Worm (Caenorhabditis elegans) whole organism, L1 larva: ENCODE data around the gene col-20.
"Not testable (repeated sequence)": the region's sequence is repeated elsewhere in the genome, so short reads cannot be mapped to it uniquely, and the experiment has no call there.

Experiments used
- C04F5.9 ChIP-seq: sonication (generic microtip); optimal IDR thresholded peaks from 2 replicates; lab custom pipeline; 2016; ENCODE audit warnings: missing genetic modification characterization, missing compliant biosample characterization
- C16A3.4 ChIP-seq: fragments of 150-350 bp; optimal IDR thresholded peaks from 2 replicates; lab custom pipeline; 2014; ENCODE audit warnings: missing biosample characterization, missing genetic modification characterization
- F16B12.6 ChIP-seq: fragments of 150-350 bp; optimal IDR thresholded peaks from 2 replicates; lab custom pipeline; 2014; ENCODE audit warnings: missing biosample characterization, missing genetic modification characterization
- Y116A8C.19 ChIP-seq: sonication (generic microtip); optimal IDR thresholded peaks from 2 replicates; lab custom pipeline; 2016; ENCODE audit warnings: missing compliant biosample characterization, missing genetic modification characterization, borderline replicate concordance
- aha-1 ChIP-seq: fragments of 150-350 bp; optimal IDR thresholded peaks from 2 replicates; lab custom pipeline; 2014; ENCODE audit warnings: missing biosample characterization, missing genetic modification characterization
- alr-1 ChIP-seq: fragments of 200-800 bp; sonication (Bioruptor generic); optimal IDR thresholded peaks from 2 replicates; lab custom pipeline; 2018; ENCODE audit warnings: borderline replicate concordance, mild to moderate bottlenecking, missing genetic modification characterization, missing compliant biosample characterization
- ama-1 ChIP-seq: fragments of 150-350 bp; optimal IDR thresholded peaks from 2 replicates; lab custom pipeline; 2014
- blmp-1 ChIP-seq: fragments of 150-350 bp; optimal IDR thresholded peaks from 2 replicates; lab custom pipeline; 2014; ENCODE audit warnings: missing biosample characterization, missing genetic modification characterization
- ceh-63 ChIP-seq: fragments of 200-800 bp; sonication (Bioruptor generic); optimal IDR thresholded peaks from 2 replicates; lab custom pipeline; 2018; ENCODE audit warnings: mild to moderate bottlenecking, missing genetic modification characterization, missing compliant biosample characterization
- ceh-88 ChIP-seq: fragments of 200-800 bp; sonication (Bioruptor generic); IDR thresholded peaks from 2 replicates; pipeline ENCODE4 v1.3.6; 2022; ENCODE audit warnings: missing genetic modification characterization, missing compliant biosample characterization
- dpl-1 ChIP-seq, 3 experiments: fragments of 150-350 bp in 2 of 3; sonication (generic microtip) in 1 of 3; optimal IDR thresholded peaks; 2 replicates each; lab custom pipeline; 2014 to 2017; ENCODE audit warnings: missing biosample characterization in 3 of 3, missing genetic modification characterization in 3 of 3, missing genetic modification reagents in 3 of 3
- efl-1 ChIP-seq, 4 experiments: fragments of 150-350 bp; optimal IDR thresholded peaks in 3 of 4; peaks in 1 of 4; 1 replicate in 1 of 4; 2 replicates in 3 of 4; lab custom pipeline; 2014; ENCODE audit warnings: missing biosample characterization in 2 of 4, missing genetic modification characterization in 2 of 4, missing genetic modification reagents in 2 of 4
- egl-13 ChIP-seq: sonication (generic microtip); optimal IDR thresholded peaks from 2 replicates; lab custom pipeline; 2016; ENCODE audit warnings: missing genotype, missing genetic modification reagents, missing genetic modification characterization, missing compliant biosample characterization
- egl-27 ChIP-seq, 2 experiments: fragments of 150-350 bp in 1 of 2; sonication (generic microtip); optimal IDR thresholded peaks; 3 replicates each; lab custom pipeline; 2017 to 2018; ENCODE audit warnings: missing biosample characterization in 2 of 2, missing genetic modification characterization in 2 of 2, missing genetic modification reagents in 2 of 2
- elt-2 ChIP-seq: sonication (generic microtip); optimal IDR thresholded peaks from 2 replicates; lab custom pipeline; 2016; ENCODE audit warnings: missing genetic modification characterization, mild to moderate bottlenecking, inconsistent platforms, missing compliant biosample characterization, missing genetic modification reagents
- elt-3 ChIP-seq, 6 experiments: fragments of 150-350 bp in 1 of 6; sonication (generic microtip); optimal IDR thresholded peaks; 2 replicates each; lab custom pipeline; 2017 to 2018; ENCODE audit warnings: missing biosample characterization in 6 of 6, missing genetic modification characterization in 6 of 6, inconsistent platforms in 1 of 6
- ets-5 ChIP-seq: fragments of 200-800 bp; sonication (Bioruptor generic); IDR thresholded peaks from 2 replicates; pipeline ENCODE4 v1.3.6; 2022; ENCODE audit warnings: missing genetic modification characterization, missing compliant biosample characterization
- fkh-10 ChIP-seq: sonication (generic microtip); optimal IDR thresholded peaks from 2 replicates; lab custom pipeline; 2017; ENCODE audit warnings: missing biosample characterization, missing genetic modification reagents, missing genetic modification characterization
- fkh-8 ChIP-seq: sonication (generic microtip); optimal IDR thresholded peaks from 2 replicates; lab custom pipeline; 2016; ENCODE audit warnings: mild to moderate bottlenecking, missing genetic modification characterization, missing compliant biosample characterization
- fos-1 ChIP-seq: fragments of 150-350 bp; optimal IDR thresholded peaks from 2 replicates; lab custom pipeline; 2014; ENCODE audit warnings: missing biosample characterization, missing genetic modification characterization
- grh-1 ChIP-seq: fragments of 200-800 bp; sonication (Bioruptor generic); IDR thresholded peaks from 2 replicates; pipeline ENCODE4 v1.3.6; 2022; ENCODE audit warnings: missing genetic modification reagents, missing genetic modification characterization, missing compliant biosample characterization
- hlh-17 ChIP-seq: fragments of 200-800 bp; sonication (Bioruptor generic); optimal IDR thresholded peaks from 2 replicates; lab custom pipeline; 2018; ENCODE audit warnings: missing genetic modification characterization, mild to moderate bottlenecking, missing compliant biosample characterization, moderate library complexity, borderline replicate concordance
- hpl-2 ChIP-seq: fragments of 150-350 bp; optimal IDR thresholded peaks from 2 replicates; lab custom pipeline; 2014; ENCODE audit warnings: missing biosample characterization, missing genetic modification reagents, missing genetic modification characterization
- irx-1 ChIP-seq: sonication (generic microtip); optimal IDR thresholded peaks from 2 replicates; lab custom pipeline; 2016; ENCODE audit warnings: missing genetic modification characterization, missing compliant biosample characterization
- isw-1 ChIP-seq: fragments of 200-800 bp; sonication (Bioruptor generic); IDR thresholded peaks from 2 replicates; pipeline ENCODE4 v1.3.6; 2022; ENCODE audit warnings: missing genetic modification characterization, missing compliant biosample characterization
- jun-1 ChIP-seq: fragments of 150-350 bp; optimal IDR thresholded peaks from 2 replicates; lab custom pipeline; 2014; ENCODE audit warnings: missing biosample characterization, missing genetic modification reagents, missing genetic modification characterization
- lin-13 ChIP-seq: fragments of 150-350 bp; optimal IDR thresholded peaks from 2 replicates; lab custom pipeline; 2014; ENCODE audit warnings: missing biosample characterization, missing genetic modification reagents, missing genetic modification characterization
- lin-14 ChIP-seq: fragments of 200-800 bp; sonication (Bioruptor generic); optimal IDR thresholded peaks from 2 replicates; lab custom pipeline; 2018; ENCODE audit warnings: mild to moderate bottlenecking, missing genetic modification characterization, moderate library complexity, missing compliant biosample characterization
- lin-15B ChIP-seq: fragments of 150-350 bp; sonication (generic microtip); optimal IDR thresholded peaks from 3 replicates; lab custom pipeline; 2014; ENCODE audit warnings: missing biosample characterization, missing genetic modification characterization
- lin-35 ChIP-seq, 2 experiments: fragments of 150-350 bp; optimal IDR thresholded peaks; 2 replicates each; lab custom pipeline; 2014; ENCODE audit warnings: missing biosample characterization in 2 of 2, missing genetic modification characterization in 2 of 2, missing genetic modification reagents in 2 of 2
- mab-9 ChIP-seq: fragments of 200-800 bp; sonication (Bioruptor generic); IDR thresholded peaks from 2 replicates; pipeline ENCODE4 v1.3.6; 2022; ENCODE audit warnings: missing genetic modification reagents, missing genetic modification characterization, missing compliant biosample characterization
- nhr-19 ChIP-seq: fragments of 200-800 bp; sonication (Bioruptor generic); conservative IDR thresholded peaks from 2 replicates; pipeline ENCODE4 v1.3.6; 2022; ENCODE audit warnings: missing genetic modification characterization, missing compliant biosample characterization
- nhr-237 ChIP-seq: fragments of 150-350 bp; optimal IDR thresholded peaks from 2 replicates; lab custom pipeline; 2014; ENCODE audit warnings: missing biosample characterization, missing genetic modification characterization
- nhr-28 ChIP-seq: fragments of 150-350 bp; optimal IDR thresholded peaks from 2 replicates; lab custom pipeline; 2014; ENCODE audit warnings: missing biosample characterization, missing genetic modification characterization
- nhr-84 ChIP-seq: sonication (generic microtip); optimal IDR thresholded peaks from 2 replicates; lab custom pipeline; 2017; ENCODE audit warnings: missing biosample characterization, missing genetic modification characterization
- nhr-85 ChIP-seq: sonication (generic microtip); peaks from one replicate; lab custom pipeline; 2016; ENCODE audit warnings: missing genetic modification characterization, inconsistent platforms, missing compliant biosample characterization
- pax-3 ChIP-seq: fragments of 200-800 bp; sonication (Bioruptor generic); optimal IDR thresholded peaks from 2 replicates; lab custom pipeline; 2018; ENCODE audit warnings: mild to moderate bottlenecking, missing genetic modification characterization, moderate library complexity, missing compliant biosample characterization
- rnt-1 ChIP-seq: sonication (generic microtip); optimal IDR thresholded peaks from 2 replicates; lab custom pipeline; 2016; ENCODE audit warnings: mild to moderate bottlenecking, missing genetic modification characterization, moderate library complexity, missing compliant biosample characterization
- snpc-4 ChIP-seq: fragments of 150-350 bp; optimal IDR thresholded peaks from 2 replicates; lab custom pipeline; 2014; ENCODE audit warnings: missing biosample characterization, missing genetic modification characterization
- sox-4 ChIP-seq: sonication (generic microtip); optimal IDR thresholded peaks from 2 replicates; lab custom pipeline; 2016; ENCODE audit warnings: missing genetic modification characterization, missing compliant biosample characterization
- tbx-2 ChIP-seq: sonication (generic microtip); optimal IDR thresholded peaks from 2 replicates; lab custom pipeline; 2016; ENCODE audit warnings: missing genetic modification characterization, missing compliant biosample characterization
- tlp-1 ChIP-seq: fragments of 150-350 bp; optimal IDR thresholded peaks from 2 replicates; lab custom pipeline; 2014; ENCODE audit warnings: missing biosample characterization, missing genetic modification characterization
- unc-30 ChIP-seq: sonication (generic microtip); optimal IDR thresholded peaks from 2 replicates; lab custom pipeline; 2017; ENCODE audit warnings: missing biosample characterization, missing genetic modification characterization
- unc-62 ChIP-seq: fragments of 150-350 bp; optimal IDR thresholded peaks from 2 replicates; lab custom pipeline; 2014; ENCODE audit warnings: missing biosample characterization, missing genetic modification reagents, missing genetic modification characterization
- vab-15 ChIP-seq: sonication (generic microtip); optimal IDR thresholded peaks from 2 replicates; lab custom pipeline; 2017; ENCODE audit warnings: missing genotype, mild to moderate bottlenecking, missing genetic modification characterization, missing compliant biosample characterization
- xbp-1 ChIP-seq: sonication (generic microtip); optimal IDR thresholded peaks from 2 replicates; lab custom pipeline; 2016; ENCODE audit warnings: missing genetic modification characterization, missing compliant biosample characterization
- ztf-11 ChIP-seq, 2 experiments: sonication (generic microtip); optimal IDR thresholded peaks; 2 replicates each; lab custom pipeline; 2016 to 2017; ENCODE audit warnings: missing genetic modification characterization in 2 of 2, missing biosample characterization in 1 of 2, missing compliant biosample characterization in 1 of 2

col-20 gene

DNA sequence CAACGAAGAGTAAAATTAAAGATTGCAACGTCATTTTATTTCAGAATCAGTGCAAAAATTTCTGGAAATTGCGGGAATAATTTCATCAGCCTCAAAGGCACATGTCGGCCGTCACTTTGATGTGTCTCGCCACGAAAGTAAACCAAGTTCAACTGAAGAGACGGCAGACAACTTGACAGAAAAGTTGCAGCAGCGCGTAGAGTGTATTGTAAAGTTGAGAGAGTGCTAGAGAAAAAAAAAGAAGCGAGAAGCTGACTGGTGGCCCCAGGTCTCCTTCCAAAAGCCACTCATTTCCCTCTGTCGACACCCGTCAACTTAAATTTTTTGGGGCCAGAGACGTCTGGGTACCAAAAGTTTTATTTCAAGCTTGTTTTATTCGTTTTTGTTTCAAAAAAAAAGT, 33.7 kb upstream of the col-20 start (continued):
- TF ChIP-seq nhr-85 (tag; lab: Kevin White, UChicago) = no peak
- no peak for TF ChIP-seq hpl-2 (GFP tag; lab: Kevin White, UChicago)
- TF ChIP-seq elt-3 (tag; optimal IDR thresholded peaks at IDR 0.05; lab: Kevin White, UChicago) = peak in 1 of 6 experiments; percentile 24
- TF ChIP-seq F16B12.6 = peak; percentile 48
- TF ChIP-seq tlp-1 (tag; lab: Kevin White, UChicago) = no peak
- no peak for TF ChIP-seq C04F5.9
- peak; percentile 56 for TF ChIP-seq jun-1 (tag; lab: Kevin White, UChicago)
- TF ChIP-seq fos-1 = peak; percentile 41
- TF ChIP-seq lin-14 (GFP tag; lab: Kevin White, UChicago) = peak; percentile 87
- no peak for TF ChIP-seq unc-62 (GFP tag; lab: Kevin White, UChicago)
- TF ChIP-seq pax-3 (tag; lab: Kevin White, UChicago) = no peak
- TF ChIP-seq ztf-11 (tag; optimal IDR thresholded peaks at IDR 0.05; lab: Kevin White, UChicago) = no peak
- no peak for TF ChIP-seq aha-1 (tag; lab: Kevin White, UChicago)
- TF ChIP-seq Y116A8C.19 = no peak
- peak; percentile 23 for TF ChIP-seq fkh-10 (GFP tag; lab: Kevin White, UChicago)
- TF ChIP-seq C16A3.4 = peak; percentile 51
- TF ChIP-seq grh-1 (GFP tag; lab: Robert Waterston, UW) = no peak
- TF ChIP-seq nhr-84 (tag; lab: Kevin White, UChicago) = no peak
- no peak for TF ChIP-seq unc-30 (tag; lab: Kevin White, UChicago)
- TF ChIP-seq mab-9 (GFP tag; lab: Robert Waterston, UW) = no peak
- peak; percentile 39 for TF ChIP-seq snpc-4 (tag; lab: Kevin White, UChicago)
- no peak for TF ChIP-seq nhr-237 (tag; lab: Kevin White, UChicago)
- TF ChIP-seq lin-15B (tag; lab: Kevin White, UChicago) = peak; percentile 34
- no peak for TF ChIP-seq vab-15 (tag; lab: Kevin White, UChicago)
- no peak for TF ChIP-seq ceh-63 (GFP tag; lab: Kevin White, UChicago)
- peak; percentile 38 to 74 (median 70) for TF ChIP-seq dpl-1 (GFP tag; optimal IDR thresholded peaks at IDR 0.05; lab: Kevin White, UChicago)
- peak; percentile 67 for TF ChIP-seq tbx-2 (tag; lab: Kevin White, UChicago)
- TF ChIP-seq efl-1 (optimal IDR thresholded peaks at IDR 0.05; lab: Kevin White, UChicago) = peak; percentile 80 to 89
- TF ChIP-seq efl-1 (GFP tag; optimal IDR thresholded peaks at IDR 0.05 in 1 of 2; lab: Kevin White, UChicago) = peak; percentile 66 to 95
- TF ChIP-seq egl-13 (tag; lab: Kevin White, UChicago) = peak; percentile 4
- no peak for TF ChIP-seq ama-1 (lab: Kevin White, UChicago)
- peak; percentile 61 for TF ChIP-seq nhr-19 (GFP tag; lab: Robert Waterston, UW)
- TF ChIP-seq elt-2 (tag; lab: Kevin White, UChicago) = peak; percentile 23
- no peak for TF ChIP-seq alr-1 (tag; lab: Kevin White, UChicago)
- TF ChIP-seq lin-35 (GFP tag; optimal IDR thresholded peaks at IDR 0.05; lab: Kevin White, UChicago) = peak; percentile 77 to 81
- peak; percentile 87 for TF ChIP-seq rnt-1 (tag; lab: Kevin White, UChicago)
- peak; percentile 65 for TF ChIP-seq xbp-1 (tag; lab: Kevin White, UChicago)

DNA sequence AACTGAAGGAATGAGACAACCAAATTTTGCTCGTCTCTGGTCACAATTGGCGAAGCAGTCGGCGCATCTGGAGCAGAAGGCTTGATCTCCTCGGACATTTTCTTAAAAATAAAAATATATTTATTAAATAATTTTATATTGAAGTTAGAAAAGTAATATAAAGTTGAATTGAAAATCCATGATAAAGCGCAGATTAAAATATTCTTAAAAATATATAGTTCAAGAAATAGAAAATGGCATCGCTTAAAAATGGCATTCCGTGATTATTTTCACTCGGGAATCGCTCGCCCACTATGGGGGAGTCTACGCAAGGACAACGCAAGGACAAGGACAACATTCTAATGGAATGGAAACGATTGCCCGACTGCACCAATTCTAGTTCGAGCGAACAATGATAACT, 33.1 kb upstream of the col-20 start, which contains the start of gene sgt-1:
TSS of gene sgt-1 (minus strand) at position 101 of the 400 bp plus-strand sequence.
- not testable (repeated sequence) for TF ChIP-seq irx-1 (tag; lab: Kevin White, UChicago); nhr-19 (GFP tag; lab: Robert Waterston, UW); isw-1 (GFP tag; lab: Robert Waterston, UW)

DNA sequence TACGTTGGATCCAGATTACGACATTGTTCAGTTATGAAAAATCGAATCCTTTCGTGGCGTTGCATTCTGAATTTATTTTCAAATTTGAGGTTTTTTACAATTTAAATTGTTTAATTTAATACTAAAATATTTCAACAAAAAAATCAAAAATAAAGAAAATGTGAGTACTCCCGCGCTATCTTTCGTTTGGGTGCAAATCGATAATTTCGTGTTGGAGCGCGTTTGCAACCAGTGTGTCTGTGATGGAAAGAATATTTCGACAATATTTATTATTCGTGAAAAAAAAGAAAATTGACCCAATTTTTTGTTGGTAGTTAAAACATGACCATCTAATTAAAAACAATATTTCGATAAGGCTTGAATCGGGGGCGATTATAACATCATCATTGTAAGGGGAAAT, 31.4 kb upstream of the col-20 start, which contains the start of gene R05F9.9:
TSS of gene R05F9.9 (minus strand) at position 66 of the 400 bp plus-strand sequence.
- TF ChIP-seq snpc-4 (tag; lab: Kevin White, UChicago) (no peak), rnt-1 (tag; lab: Kevin White, UChicago) (peak; percentile 8), nhr-19 (GFP tag; lab: Robert Waterston, UW) (no peak), ceh-88 (no peak), tbx-2 (tag; lab: Kevin White, UChicago) (peak; percentile 3), xbp-1 (tag; lab: Kevin White, UChicago) (peak; percentile 7), lin-15B (tag; lab: Kevin White, UChicago) (no peak), hlh-17 (GFP tag; lab: Kevin White, UChicago) (no peak), alr-1 (tag; lab: Kevin White, UChicago) (no peak), hpl-2 (GFP tag; lab: Kevin White, UChicago) (no peak), fkh-8 (tag; lab: Kevin White, UChicago) (no peak), ets-5 (GFP tag; lab: Robert Waterston, UW) (no peak), nhr-28 (tag; lab: Kevin White, UChicago) (no peak), lin-13 (no peak), blmp-1 (tag; lab: Kevin White, UChicago) (peak; percentile 37), pax-3 (tag; lab: Kevin White, UChicago) (no peak), dpl-1 (GFP tag; optimal IDR thresholded peaks at IDR 0.05; lab: Kevin White, UChicago) (peak; percentile 24 to 73 (median 28)), sox-4 (no peak), egl-27 (tag; optimal IDR thresholded peaks at IDR 0.05; lab: Kevin White, UChicago) (no peak), unc-30 (tag; lab: Kevin White, UChicago) (no peak), tlp-1 (tag; lab: Kevin White, UChicago) (no peak)
